Fruit fly (Drosophila melanogaster) whole organism, embryonic: Measurements from ENCODE around the gene Glys.
A peak's percentile ranks its signal among the peaks of the same experiment; 100 is the strongest.

Experiments
- B-H2 ChIP-seq: fragments of 200-800 bp; sonication (Bioruptor generic); optimal IDR thresholded peaks from 2 replicates; lab custom pipeline; 2018; ENCODE audit warnings: missing biosample characterization, mild to moderate bottlenecking, missing genetic modification characterization
- Bteb2 ChIP-seq: fragments of 200-800 bp; sonication (Bioruptor generic); optimal IDR thresholded peaks from 2 replicates; lab custom pipeline; 2016; ENCODE audit warnings: missing biosample characterization, missing genetic modification characterization
- CG1024 ChIP-seq: fragments of 200-800 bp; sonication (Bioruptor generic); IDR thresholded peaks from 2 replicates; pipeline ENCODE4 v1.3.6; 2022; ENCODE audit warnings: missing biosample characterization, missing genetic modification characterization
- CG11456 ChIP-seq: fragments of 200-800 bp; sonication (Bioruptor generic); IDR thresholded peaks from 3 replicates; pipeline ENCODE4 v1.3.6; 2022; ENCODE audit warnings: missing biosample characterization, missing genetic modification characterization
- CG12104 ChIP-seq: fragments of 200-800 bp; sonication (Bioruptor generic); optimal IDR thresholded peaks from 3 replicates; lab custom pipeline; 2016; ENCODE audit warnings: missing biosample characterization, missing genetic modification characterization
- CG14860 ChIP-seq: fragments of 200-800 bp; sonication (Bioruptor generic); IDR thresholded peaks from 3 replicates; pipeline ENCODE4 v1.3.6; 2022; ENCODE audit warnings: missing biosample characterization, missing genetic modification characterization; ENCODE audit not compliant: partially characterized antibody
- CG16779 ChIP-seq: fragments of 200-800 bp; sonication (Bioruptor generic); IDR thresholded peaks from 2 replicates; pipeline ENCODE4 v1.3.6; 2022; ENCODE audit warnings: missing biosample characterization, missing genetic modification characterization
- CG16815 ChIP-seq: fragments of 200-800 bp; sonication (Bioruptor generic); optimal IDR thresholded peaks from 3 replicates; lab custom pipeline; 2017; ENCODE audit warnings: missing biosample characterization, mild to moderate bottlenecking, missing genetic modification characterization
- CG17361 ChIP-seq: fragments of 200-800 bp; sonication (Bioruptor generic); IDR thresholded peaks from 3 replicates; pipeline ENCODE4 v1.3.6; 2022; ENCODE audit warnings: missing biosample characterization, missing genetic modification characterization
- CG18764 ChIP-seq: fragments of 200-800 bp; sonication (Bioruptor generic); optimal IDR thresholded peaks from 3 replicates; lab custom pipeline; 2016; ENCODE audit warnings: missing biosample characterization, missing genetic modification characterization
- CG31224 ChIP-seq: fragments of 200-800 bp; sonication (Bioruptor generic); IDR thresholded peaks from 2 replicates; pipeline ENCODE4 v1.3.6; 2022; ENCODE audit warnings: missing biosample characterization, missing genetic modification characterization
- CG31441 ChIP-seq: fragments of 200-800 bp; sonication (Bioruptor generic); IDR thresholded peaks from 2 replicates; pipeline ENCODE4 v1.3.6; 2022; ENCODE audit warnings: missing biosample characterization, missing genetic modification characterization
- CG6272 ChIP-seq: fragments of 200-800 bp; sonication (Bioruptor generic); IDR thresholded peaks from 2 replicates; pipeline ENCODE4 v1.3.6; 2022; ENCODE audit warnings: missing biosample characterization, missing genetic modification characterization
- CG7271 ChIP-seq: fragments of 200-800 bp; sonication (Bioruptor generic); optimal IDR thresholded peaks from 2 replicates; lab custom pipeline; 2018; ENCODE audit warnings: missing biosample characterization, mild to moderate bottlenecking, missing genetic modification characterization, moderate library complexity
- CG7357 ChIP-seq: fragments of 200-800 bp; sonication (Bioruptor generic); IDR thresholded peaks from 3 replicates; pipeline ENCODE4 v1.3.6; 2022; ENCODE audit warnings: missing biosample characterization, missing genetic modification characterization
- CG7745 ChIP-seq: fragments of 200-800 bp; sonication (Bioruptor generic); optimal IDR thresholded peaks from 2 replicates; lab custom pipeline; 2018; ENCODE audit warnings: missing biosample characterization, mild to moderate bottlenecking, missing genetic modification characterization, moderate library complexity
- CG7987 ChIP-seq: fragments of 200-800 bp; sonication (Bioruptor generic); optimal IDR thresholded peaks from 2 replicates; lab custom pipeline; 2018; ENCODE audit warnings: missing biosample characterization, mild to moderate bottlenecking, missing genetic modification characterization, moderate library complexity
- CG8281 ChIP-seq: fragments of 200-800 bp; sonication (Bioruptor generic); optimal IDR thresholded peaks from 2 replicates; lab custom pipeline; 2018; ENCODE audit warnings: missing biosample characterization, mild to moderate bottlenecking, missing genetic modification characterization, moderate library complexity
- CG8944 ChIP-seq: fragments of 200-800 bp; sonication (Bioruptor generic); optimal IDR thresholded peaks from 3 replicates; lab custom pipeline; 2016; ENCODE audit warnings: missing biosample characterization, missing genetic modification characterization
- CG9727 ChIP-seq: fragments of 200-800 bp; sonication (Bioruptor generic); optimal IDR thresholded peaks from 3 replicates; lab custom pipeline; 2017; ENCODE audit warnings: missing biosample characterization, mild to moderate bottlenecking, missing genetic modification characterization
- CrebB ChIP-seq: fragments of 200-800 bp; sonication (Bioruptor generic); optimal IDR thresholded peaks from 3 replicates; lab custom pipeline; 2018; ENCODE audit warnings: missing biosample characterization, mild to moderate bottlenecking, missing genetic modification characterization
- Fer1 ChIP-seq: fragments of 200-800 bp; sonication (Bioruptor generic); optimal IDR thresholded peaks from 2 replicates; lab custom pipeline; 2017; ENCODE audit warnings: missing biosample characterization, mild to moderate bottlenecking, missing genetic modification characterization
- Gsc ChIP-seq: fragments of 200-800 bp; sonication (Bioruptor generic); IDR thresholded peaks from 2 replicates; pipeline ENCODE4 v1.3.6; 2022; ENCODE audit warnings: missing biosample characterization, missing genetic modification characterization
- Myb ChIP-seq: fragments of 200-800 bp; sonication (Bioruptor generic); optimal IDR thresholded peaks from 2 replicates; lab custom pipeline; 2016; ENCODE audit warnings: missing biosample characterization, missing genetic modification characterization
- Opbp ChIP-seq: fragments of 200-800 bp; sonication (Bioruptor generic); IDR thresholded peaks from 3 replicates; pipeline ENCODE4 v1.3.6; 2022; ENCODE audit warnings: missing biosample characterization, missing genetic modification characterization; ENCODE audit not compliant: partially characterized antibody
- Sox100B ChIP-seq: fragments of 200-800 bp; sonication (Bioruptor generic); optimal IDR thresholded peaks from 3 replicates; lab custom pipeline; 2018; ENCODE audit warnings: missing biosample characterization, mild to moderate bottlenecking, missing genetic modification characterization
- Sox102F ChIP-seq: fragments of 200-800 bp; sonication (Bioruptor generic); optimal IDR thresholded peaks from 2 replicates; lab custom pipeline; 2018; ENCODE audit warnings: missing biosample characterization, mild to moderate bottlenecking, missing genetic modification characterization, moderate library complexity
- Spps ChIP-seq: fragments of 200-800 bp; sonication (Bioruptor generic); optimal IDR thresholded peaks from 2 replicates; lab custom pipeline; 2018; ENCODE audit warnings: missing biosample characterization, mild to moderate bottlenecking, missing genetic modification characterization
- Usf ChIP-seq: fragments of 200-800 bp; sonication (Bioruptor generic); optimal IDR thresholded peaks from 2 replicates; lab custom pipeline; 2017; ENCODE audit warnings: missing genotype, missing biosample characterization, missing genetic modification characterization
- al ChIP-seq: fragments of 200-800 bp; sonication (Bioruptor generic); IDR thresholded peaks from 2 replicates; pipeline ENCODE4 v1.3.6; 2022; ENCODE audit warnings: missing biosample characterization, missing genetic modification characterization
- ash1 ChIP-seq: fragments of 200-800 bp; sonication (Bioruptor generic); optimal IDR thresholded peaks from 2 replicates; lab custom pipeline; 2018; ENCODE audit warnings: missing biosample characterization, mild to moderate bottlenecking, missing genetic modification characterization
- bsh ChIP-seq, 2 experiments: fragments of 200-800 bp; sonication (Bioruptor generic); optimal IDR thresholded peaks; 2 replicates each; lab custom pipeline; 2017 to 2018; ENCODE audit warnings: mild to moderate bottlenecking in 2 of 2, missing biosample characterization in 2 of 2, missing genetic modification characterization in 2 of 2, moderate library complexity in 1 of 2
- chinmo ChIP-seq: fragments of 200-800 bp; sonication (Bioruptor generic); IDR thresholded peaks from 4 replicates; pipeline ENCODE4 v1.3.6; 2022; ENCODE audit warnings: missing biosample characterization, missing genetic modification characterization; ENCODE audit not compliant: partially characterized antibody
- da ChIP-seq: fragments of 200-800 bp; sonication (Bioruptor generic); optimal IDR thresholded peaks from 2 replicates; lab custom pipeline; 2016; ENCODE audit warnings: missing biosample characterization, missing genetic modification characterization
- ems ChIP-seq: fragments of 200-800 bp; sonication (Bioruptor generic); optimal IDR thresholded peaks from 3 replicates; lab custom pipeline; 2016; ENCODE audit warnings: missing biosample characterization, missing genetic modification characterization
- gce ChIP-seq: fragments of 200-800 bp; sonication (Bioruptor generic); IDR thresholded peaks from 3 replicates; pipeline ENCODE4 v1.3.6; 2022; ENCODE audit warnings: missing biosample characterization, missing genetic modification characterization
- gcm ChIP-seq: fragments of 200-800 bp; sonication (Bioruptor generic); optimal IDR thresholded peaks from 2 replicates; lab custom pipeline; 2019; ENCODE audit warnings: missing biosample characterization, mild to moderate bottlenecking, missing genetic modification characterization, moderate library complexity
- gsb ChIP-seq: fragments of 200-800 bp; sonication (Bioruptor generic); IDR thresholded peaks from 2 replicates; pipeline ENCODE4 v1.3.6; 2022; ENCODE audit warnings: missing biosample characterization, missing genetic modification characterization
- gt ChIP-seq: fragments of 200-800 bp; sonication (Bioruptor generic); IDR thresholded peaks from 2 replicates; pipeline ENCODE4 v1.3.6; 2022; ENCODE audit warnings: missing biosample characterization, missing genetic modification characterization
- hbn ChIP-seq: fragments of 200-800 bp; sonication (Bioruptor generic); IDR thresholded peaks from 2 replicates; pipeline ENCODE4 v1.3.6; 2022; ENCODE audit warnings: missing biosample characterization, missing genetic modification characterization; ENCODE audit not compliant: partially characterized antibody
- onecut ChIP-seq: fragments of 200-800 bp; sonication (Bioruptor generic); IDR thresholded peaks from 2 replicates; pipeline ENCODE4 v1.3.6; 2022; ENCODE audit warnings: missing biosample characterization, missing genetic modification characterization
- org-1 ChIP-seq: fragments of 200-800 bp; sonication (Bioruptor generic); optimal IDR thresholded peaks from 2 replicates; lab custom pipeline; 2017; ENCODE audit warnings: missing biosample characterization, missing genetic modification characterization
- otp ChIP-seq: fragments of 200-800 bp; sonication (Bioruptor generic); IDR thresholded peaks from 3 replicates; pipeline ENCODE4, ENCODE4 v1.3.6; 2022; ENCODE audit warnings: missing biosample characterization, missing genetic modification characterization
- psq ChIP-seq: fragments of 200-800 bp; sonication (Bioruptor generic); optimal IDR thresholded peaks from 2 replicates; lab custom pipeline; 2017; ENCODE audit warnings: missing biosample characterization, missing genetic modification characterization
- pzg ChIP-seq: fragments of 200-800 bp; sonication (Bioruptor generic); optimal IDR thresholded peaks from 3 replicates; lab custom pipeline; 2018; ENCODE audit warnings: missing biosample characterization, mild to moderate bottlenecking, missing genetic modification characterization, moderate library complexity
- ro ChIP-seq: fragments of 200-800 bp; sonication (Bioruptor generic); IDR thresholded peaks from 2 replicates; pipeline ENCODE4 v1.3.6; 2022; ENCODE audit warnings: missing biosample characterization, missing genetic modification characterization
- ssp ChIP-seq: fragments of 200-800 bp; sonication (Bioruptor generic); IDR thresholded peaks from 2 replicates; pipeline ENCODE4 v1.3.6; 2022; ENCODE audit warnings: missing biosample characterization, missing genetic modification characterization
- stwl ChIP-seq: fragments of 200-800 bp; sonication (Bioruptor generic); optimal IDR thresholded peaks from 3 replicates; lab custom pipeline; 2018; ENCODE audit warnings: missing biosample characterization, mild to moderate bottlenecking, missing genetic modification characterization, moderate library complexity
- tup ChIP-seq: fragments of 200-800 bp; sonication (Bioruptor generic); optimal IDR thresholded peaks from 2 replicates; lab custom pipeline; 2016; ENCODE audit warnings: missing biosample characterization, mild to moderate bottlenecking, missing genetic modification characterization, moderate library complexity
- wor ChIP-seq: fragments of 200-800 bp; sonication (Bioruptor generic); IDR thresholded peaks from 2 replicates; pipeline ENCODE4 v1.3.6; 2022; ENCODE audit warnings: missing biosample characterization, missing genetic modification characterization
- yki ChIP-seq: fragments of >200 bp; optimal IDR thresholded peaks from 3 replicates; lab custom pipeline; 2018

Glys gene

dm6 chr3R:15139010-15139815, 8.1 kb downstream of the Glys start (continued):
- TF ChIP-seq org-1 (GFP tag; lab: Kevin White, UChicago) (peak; percentile 15), Fer1 (GFP tag; lab: Kevin White, UChicago) (no peak), CG16815 (peak; percentile 11), CG7987 (GFP tag; lab: Kevin White, UChicago) (no peak), wor (GFP tag; lab: Robert Waterston, UW) (no peak), onecut (GFP tag; lab: Robert Waterston, UW) (no peak), gt (GFP tag; lab: Robert Waterston, UW) (no peak), ash1 (GFP tag; lab: Kevin White, UChicago) (no peak), CG8944 (GFP tag; lab: Kevin White, UChicago) (no peak), CG18764 (GFP tag; lab: Kevin White, UChicago) (no peak), Sox102F (GFP tag; lab: Kevin White, UChicago) (peak; percentile 44), CG11456 (GFP tag; lab: Robert Waterston, UW) (no peak), ems (no peak), otp (GFP tag; lab: Robert Waterston, UW) (no peak), gce (GFP tag; lab: Robert Waterston, UW) (no peak), CG31441 (GFP tag; lab: Robert Waterston, UW) (0 out of 2 replicates have a peak, but pooled peaks have one; percentile 35), tup (GFP tag; lab: Kevin White, UChicago) (no peak), Bteb2 (GFP tag; lab: Kevin White, UChicago) (no peak), gcm (GFP tag; lab: Kevin White, UChicago) (no peak), B-H2 (GFP tag; lab: Kevin White, UChicago) (no peak), chinmo (GFP tag; lab: Robert Waterston, UW) (no peak), Sox100B (GFP tag; lab: Kevin White, UChicago) (peak; percentile 19), CG16779 (GFP tag; lab: Robert Waterston, UW) (no peak), CG1024 (GFP tag; lab: Robert Waterston, UW) (no peak), Spps (no peak), gsb (GFP tag; lab: Robert Waterston, UW) (no peak), CG8281 (tag; lab: Kevin White, UChicago) (no peak), al (GFP tag; lab: Robert Waterston, UW) (no peak), yki (lab: Kevin White, UChicago) (no peak), CG31224 (GFP tag; lab: Robert Waterston, UW) (no peak), CG7745 (tag; lab: Kevin White, UChicago) (peak; percentile 41), psq (no peak), CG17361 (GFP tag; lab: Robert Waterston, UW) (peak; percentile 41; the same call in 1 of the 3 replicates), da (GFP tag; lab: Kevin White, UChicago) (no peak), CG14860 (GFP tag; lab: Robert Waterston, UW) (no peak), Usf (GFP tag; lab: Kevin White, UChicago) (no peak), CrebB (no peak), Gsc (GFP tag; lab: Robert Waterston, UW) (no peak), CG9727 (GFP tag; lab: Kevin White, UChicago) (peak; percentile 34), CG12104 (no peak), CG7271 (tag; lab: Kevin White, UChicago) (no peak), hbn (GFP tag; lab: Robert Waterston, UW) (no peak), CG6272 (GFP tag; lab: Robert Waterston, UW) (no peak), ro (GFP tag; lab: Robert Waterston, UW) (no peak), ssp (no peak), Myb (GFP tag; lab: Kevin White, UChicago) (no peak), pzg (GFP tag; lab: Kevin White, UChicago) (no peak), stwl (tag; lab: Kevin White, UChicago) (no peak), CG7357 (GFP tag; lab: Robert Waterston, UW) (no peak), Opbp (no peak), bsh (GFP tag; optimal IDR thresholded peaks at IDR 0.05; lab: Kevin White, UChicago) (peak in 1 of 2 experiments; percentile 34)
